Worm (Caenorhabditis elegans): Measurements from ENCODE around the gene fbxa-150.

- no peak for TF ChIP-seq ztf-11 (tag; optimal IDR thresholded peaks at IDR 0.05)
- TF ChIP-seq pha-4 (tag; optimal IDR thresholded peaks at IDR 0.05) = no peak
- no peak for TF ChIP-seq lin-39 (tag; optimal IDR thresholded peaks at IDR 0.05)
- TF ChIP-seq ama-1 (optimal IDR thresholded peaks at IDR 0.05) = no peak
- no peak for TF ChIP-seq nhr-76 (tag; optimal IDR thresholded peaks at IDR 0.05)
- TF ChIP-seq nfya-1 (tag; optimal IDR thresholded peaks at IDR 0.05; ENCODE audit: insufficient read depth) = no peak
- TF ChIP-seq zag-1 (tag; optimal IDR thresholded peaks at IDR 0.05) = no peak
- no peak for TF ChIP-seq unc-39 (tag; optimal IDR thresholded peaks at IDR 0.05)
- no peak for TF ChIP-seq fos-1 (tag; optimal IDR thresholded peaks at IDR 0.05)
- TF ChIP-seq pqm-1 (tag; optimal IDR thresholded peaks at IDR 0.05) = no peak
- TF ChIP-seq ceh-82 (tag; optimal IDR thresholded peaks at IDR 0.05) = no peak
- TF ChIP-seq egl-5 (tag; optimal IDR thresholded peaks at IDR 0.05) = no peak
- TF ChIP-seq nhr-11 (tag; optimal IDR thresholded peaks at IDR 0.05) = no peak
- TF ChIP-seq mdl-1 (tag; optimal IDR thresholded peaks at IDR 0.05) = no peak
Observed at ce11 chrV:20475029-20475428, 47.4 kb upstream of the fbxa-150 start.
